Worm (Caenorhabditis elegans): ENCODE results near the gene F54H5.3.

The F54H5.3 gene

DNA sequence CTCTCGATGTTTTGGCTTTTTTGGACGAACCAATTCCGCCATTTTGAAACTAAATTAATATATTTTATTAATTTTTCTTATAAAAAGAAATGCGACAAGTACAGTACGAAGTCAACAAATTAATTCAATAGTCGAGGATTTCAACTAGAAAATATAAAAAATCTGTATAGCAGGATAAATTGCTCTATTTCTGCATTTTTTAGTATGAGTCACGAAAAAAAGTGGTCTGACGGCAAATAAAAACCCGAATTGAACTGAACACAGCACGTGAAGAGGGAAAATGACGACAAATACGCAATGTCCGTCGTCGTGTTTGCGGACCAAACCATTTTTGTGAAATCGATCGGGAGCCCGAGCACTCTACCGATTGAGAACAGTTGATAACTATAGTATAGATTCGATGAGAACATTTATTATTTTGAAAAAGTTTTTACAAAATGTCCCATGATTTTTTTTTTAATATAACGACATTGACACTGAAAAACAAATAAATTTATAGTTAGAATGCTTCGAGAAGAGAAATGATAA, 12.6 kb upstream of the F54H5.3 start, which contains the start of gene epg-5 (continued):
- peak; percentile 36 for TF ChIP-seq mxl-3 (GFP tag; optimal IDR thresholded peaks at IDR 0.05)
- TF ChIP-seq R02D3.7 (tag; optimal IDR thresholded peaks at IDR 0.05), result no peak
- no peak for TF ChIP-seq aly-2 (tag; optimal IDR thresholded peaks at IDR 0.05)
- no peak for TF ChIP-seq nhr-10 (tag; optimal IDR thresholded peaks at IDR 0.05)
- TF ChIP-seq daf-16 (GFP tag; optimal IDR thresholded peaks at IDR 0.05), result no peak
- TF ChIP-seq daf-16 (tag; optimal IDR thresholded peaks at IDR 0.05), result no peak
- peak; percentile 6 for TF ChIP-seq dpl-1 (GFP tag; optimal IDR thresholded peaks at IDR 0.05)
- no peak for TF ChIP-seq ztf-11 (tag; optimal IDR thresholded peaks at IDR 0.05)
- TF ChIP-seq tra-1 (GFP tag; IDR thresholded peaks at IDR 0.05), result no peak
- TF ChIP-seq zfp-3 (GFP tag; conservative IDR thresholded peaks at IDR 0.05), result no peak
- no peak for TF ChIP-seq jun-1 (tag; optimal IDR thresholded peaks at IDR 0.05)
- TF ChIP-seq rbr-2 (tag; optimal IDR thresholded peaks at IDR 0.05), result no peak
- no peak for TF ChIP-seq gei-8 (GFP tag; optimal IDR thresholded peaks at IDR 0.05)

- TF ChIP-seq sdz-12 (GFP tag; optimal IDR thresholded peaks at IDR 0.05) (no peak), dve-1 (tag; optimal IDR thresholded peaks at IDR 0.05; ENCODE audit: insufficient read depth) (no peak), nhr-42 (GFP tag; IDR thresholded peaks at IDR 0.05) (no peak), pqm-1 (tag; optimal IDR thresholded peaks at IDR 0.05) (no peak), hif-1 (tag; optimal IDR thresholded peaks at IDR 0.05) (no peak), Y75B8A.6 (GFP tag; IDR thresholded peaks at IDR 0.05) (no peak), tag-97 (GFP tag; IDR thresholded peaks at IDR 0.05) (no peak), F26F4.8 (GFP tag; conservative IDR thresholded peaks at IDR 0.05) (no peak), hlh-11 (tag; optimal IDR thresholded peaks at IDR 0.05) (no peak), lin-15B (tag; optimal IDR thresholded peaks at IDR 0.05) (no peak)
Observed at ce11 chrII:6610262-6610661, 11.7 kb upstream of the F54H5.3 start.

- TF ChIP-seq daf-16 (GFP tag; optimal IDR thresholded peaks at IDR 0.05), result no peak
- TF ChIP-seq daf-16 (tag; optimal IDR thresholded peaks at IDR 0.05), result peak; percentile 84
- no peak for TF ChIP-seq nhr-10 (tag; optimal IDR thresholded peaks at IDR 0.05)
- no peak for TF ChIP-seq lin-29 (GFP tag; IDR thresholded peaks at IDR 0.05)
- TF ChIP-seq nhr-111 (GFP tag; optimal IDR thresholded peaks at IDR 0.05), result no peak
- no peak for TF ChIP-seq saeg-2 (GFP tag; IDR thresholded peaks at IDR 0.05)
- peak in 1 of 2 experiments; percentile 26 for TF ChIP-seq mdl-1 (tag; optimal IDR thresholded peaks at IDR 0.05)
- peak; percentile 92 for TF ChIP-seq pqm-1 (tag; optimal IDR thresholded peaks at IDR 0.05)
- TF ChIP-seq zfp-3 (GFP tag; conservative IDR thresholded peaks at IDR 0.05), result no peak
- TF ChIP-seq lin-15B (tag; optimal IDR thresholded peaks at IDR 0.05), result no peak
- peak; percentile 51 for TF ChIP-seq hlh-30 (tag; optimal IDR thresholded peaks at IDR 0.05; ENCODE audit: insufficient read depth)
- no peak for TF ChIP-seq spr-1 (tag; optimal IDR thresholded peaks at IDR 0.05)
- no peak for TF ChIP-seq daf-12 (tag; optimal IDR thresholded peaks at IDR 0.05)
- TF ChIP-seq mxl-3 (GFP tag; optimal IDR thresholded peaks at IDR 0.05), result no peak
- TF ChIP-seq unc-130 (GFP tag; optimal IDR thresholded peaks at IDR 0.05), result no peak
- no peak for TF ChIP-seq dpl-1 (GFP tag; optimal IDR thresholded peaks at IDR 0.05)
- TF ChIP-seq mes-2 (tag; optimal IDR thresholded peaks at IDR 0.05; ENCODE audit: poor library complexity, severe bottlenecking), result no peak
- TF ChIP-seq nhr-25 (tag; optimal IDR thresholded peaks at IDR 0.05; ENCODE audit: borderline replicate concordance, insufficient read depth), result no peak
- TF ChIP-seq cey-2 (tag; optimal IDR thresholded peaks at IDR 0.05; ENCODE audit: borderline replicate concordance, insufficient read depth), result no peak
- TF ChIP-seq lin-39 (tag; optimal IDR thresholded peaks at IDR 0.05), result no peak
- no peak for TF ChIP-seq Y75B8A.6 (GFP tag; IDR thresholded peaks at IDR 0.05)
- TF ChIP-seq dmd-8 (GFP tag; IDR thresholded peaks at IDR 0.05), result no peak
- no peak for TF ChIP-seq egl-43 (GFP tag; IDR thresholded peaks at IDR 0.05)
- TF ChIP-seq nhr-42 (GFP tag; IDR thresholded peaks at IDR 0.05), result no peak
- TF ChIP-seq nhr-28 (tag; optimal IDR thresholded peaks at IDR 0.05), result peak; percentile 74
- TF ChIP-seq sdz-12 (GFP tag; optimal IDR thresholded peaks at IDR 0.05), result no peak
- no peak for TF ChIP-seq rbr-2 (tag; optimal IDR thresholded peaks at IDR 0.05)
- TF ChIP-seq spr-3 (GFP tag; optimal IDR thresholded peaks at IDR 0.05), result no peak
- TF ChIP-seq ceh-20 (GFP tag; IDR thresholded peaks at IDR 0.05), result no peak
- TF ChIP-seq hlh-11 (tag; optimal IDR thresholded peaks at IDR 0.05), result peak; percentile 44
- TF ChIP-seq php-3 (GFP tag; IDR thresholded peaks at IDR 0.05), result 0 out of 2 replicates have a peak, but pooled peaks have one; percentile 10
- no peak for TF ChIP-seq nhr-11 (tag; optimal IDR thresholded peaks at IDR 0.05)
- no peak for TF ChIP-seq jun-1 (tag; optimal IDR thresholded peaks at IDR 0.05)
- no peak for TF ChIP-seq zag-1 (tag; optimal IDR thresholded peaks at IDR 0.05)
- TF ChIP-seq R02D3.7 (tag; optimal IDR thresholded peaks at IDR 0.05), result no peak
- no peak for TF ChIP-seq dmd-9 (GFP tag; IDR thresholded peaks at IDR 0.05)
- TF ChIP-seq hif-1 (tag; optimal IDR thresholded peaks at IDR 0.05), result peak in 1 of 2 experiments; percentile 21
Observed at ce11 chrII:6612544-6612943, 9.4 kb upstream of the F54H5.3 start.

Data from whole organism, L4 larva.